Worm (Caenorhabditis elegans) whole organism, young adult: ENCODE results near the gene nhr-128.

Experiments used
- F22D6.2 ChIP-seq: sonication (generic microtip); optimal IDR thresholded peaks from 2 replicates; lab custom pipeline; 2016; ENCODE audit warnings: mild to moderate bottlenecking, missing genetic modification characterization, missing compliant biosample characterization
- F52B5.7 ChIP-seq: sonication (generic microtip); optimal IDR thresholded peaks from 2 replicates; lab custom pipeline; 2016; ENCODE audit warnings: mild to moderate bottlenecking, missing genetic modification characterization, missing compliant biosample characterization
- bed-2 ChIP-seq: fragments of 200-800 bp; sonication (Bioruptor generic); IDR thresholded peaks from 2 replicates; pipeline ENCODE4 v1.3.6; 2022; ENCODE audit warnings: missing genetic modification reagents, missing genetic modification characterization, missing compliant biosample characterization
- ceh-27 ChIP-seq: fragments of 200-800 bp; sonication (Bioruptor generic); optimal IDR thresholded peaks from 2 replicates; lab custom pipeline; 2018; ENCODE audit warnings: mild to moderate bottlenecking, missing genetic modification characterization, moderate library complexity, missing compliant biosample characterization
- ceh-79 ChIP-seq: sonication (generic microtip); optimal IDR thresholded peaks from 2 replicates; lab custom pipeline; 2017; ENCODE audit warnings: mild to moderate bottlenecking, missing genetic modification characterization, missing compliant biosample characterization
- let-607 ChIP-seq, 2 experiments: fragments of 200-800 bp in 1 of 2; sonication (Bioruptor generic) in 1 of 2; sonication (generic microtip) in 1 of 2; optimal IDR thresholded peaks; 2 replicates each; lab custom pipeline; 2016 to 2018; ENCODE audit warnings: mild to moderate bottlenecking in 2 of 2, missing compliant biosample characterization in 2 of 2, missing genetic modification characterization in 2 of 2, moderate library complexity in 2 of 2, missing genotype in 1 of 2
- lsl-1 ChIP-seq: fragments of 200-800 bp; sonication (Bioruptor generic); optimal IDR thresholded peaks from 2 replicates; lab custom pipeline; 2018; ENCODE audit warnings: mild to moderate bottlenecking, missing genetic modification characterization, moderate library complexity, missing compliant biosample characterization
- madf-6 ChIP-seq: fragments of 200-800 bp; sonication (Bioruptor generic); IDR thresholded peaks from 2 replicates; pipeline ENCODE4 v1.3.6; 2022; ENCODE audit warnings: missing genetic modification reagents, missing genetic modification characterization, missing compliant biosample characterization
- nfya-1 ChIP-seq: sonication (generic microtip); optimal IDR thresholded peaks from 2 replicates; lab custom pipeline; 2017; ENCODE audit warnings: antibody characterized with exemption, missing compliant biosample characterization, missing genetic modification characterization, borderline replicate concordance; ENCODE audit not compliant: insufficient read depth
- nhr-120 ChIP-seq: fragments of 200-800 bp; sonication (Bioruptor generic); IDR thresholded peaks from 2 replicates; pipeline ENCODE4 v1.3.6; 2022; ENCODE audit warnings: missing genetic modification characterization, missing compliant biosample characterization
- pha-4 ChIP-seq: fragments of 150-350 bp; sonication (generic microtip); optimal IDR thresholded peaks from 2 replicates; lab custom pipeline; 2014; ENCODE audit warnings: missing biosample characterization, missing genetic modification reagents, missing genetic modification characterization
- sdz-38 ChIP-seq: sonication (generic microtip); optimal IDR thresholded peaks from 2 replicates; lab custom pipeline; 2016; ENCODE audit warnings: missing genotype, missing genetic modification characterization, missing compliant biosample characterization
- sea-2 ChIP-seq: fragments of 200-800 bp; sonication (Bioruptor generic); IDR thresholded peaks from 2 replicates; pipeline ENCODE4 v1.3.6; 2022; ENCODE audit warnings: missing genetic modification characterization, missing compliant biosample characterization
- snpc-4 ChIP-seq, 5 experiments: fragments of 150-350 bp in 1 of 5; sonication (generic microtip) in 4 of 5; optimal IDR thresholded peaks; 2 replicates each; lab custom pipeline; 2014 to 2018; ENCODE audit warnings: missing genetic modification characterization in 5 of 5, missing biosample characterization in 3 of 5, antibody characterized with exemption in 2 of 5, mild to moderate bottlenecking in 2 of 5, missing compliant biosample characterization in 2 of 5, missing genotype in 2 of 5, moderate library complexity in 2 of 5, missing genetic modification reagents in 1 of 5

- TF ChIP-seq madf-6, result no peak
- no peak for TF ChIP-seq F52B5.7 (tag; lab: Kevin White, UChicago)
- no peak for TF ChIP-seq pha-4 (tag; lab: Kevin White, UChicago)
- no peak for TF ChIP-seq ceh-79 (tag; lab: Kevin White, UChicago)
- TF ChIP-seq snpc-4 (GFP tag; optimal IDR thresholded peaks at IDR 0.05; lab: Kevin White, UChicago), result no peak
- no peak for TF ChIP-seq snpc-4 (tag; optimal IDR thresholded peaks at IDR 0.05; lab: Kevin White, UChicago)
- no peak for TF ChIP-seq ceh-27
- TF ChIP-seq sea-2 (GFP tag; lab: Robert Waterston, UW), result no peak
- TF ChIP-seq nhr-120 (GFP tag; lab: Robert Waterston, UW), result no peak
- TF ChIP-seq let-607 (tag; optimal IDR thresholded peaks at IDR 0.05; lab: Kevin White, UChicago), result no peak
- no peak for TF ChIP-seq F22D6.2 (tag; lab: Kevin White, UChicago)
- no peak for TF ChIP-seq nfya-1 (tag; lab: Kevin White, UChicago)
- TF ChIP-seq sdz-38 (tag; lab: Kevin White, UChicago), result no peak
- no peak for TF ChIP-seq lsl-1 (GFP tag; lab: Kevin White, UChicago)
- TF ChIP-seq bed-2 (GFP tag; lab: Robert Waterston, UW), result no peak
Measured at ce11 chrV:2192117-2192516, 29.7 kb upstream of the nhr-128 start, which contains the start of gene nhr-13.
